Fruit fly (Drosophila melanogaster) whole organism, embryonic: ENCODE data around the gene Smvt.

Experiments used
- Aef1 ChIP-seq: fragments of 200-800 bp; sonication (Bioruptor generic); IDR thresholded peaks from 3 replicates; pipeline ENCODE4 v1.3.6; 2022; ENCODE audit warnings: missing biosample characterization, missing genetic modification characterization
- B-H2 ChIP-seq: fragments of 200-800 bp; sonication (Bioruptor generic); optimal IDR thresholded peaks from 2 replicates; lab custom pipeline; 2018; ENCODE audit warnings: missing biosample characterization, mild to moderate bottlenecking, missing genetic modification characterization
- Bdp1 ChIP-seq: fragments of 200-800 bp; sonication (Bioruptor generic); optimal IDR thresholded peaks from 3 replicates; lab custom pipeline; 2016; ENCODE audit warnings: missing biosample characterization, missing genetic modification characterization
- CG10366 ChIP-seq: fragments of 200-800 bp; sonication (Bioruptor generic); IDR thresholded peaks from 2 replicates; pipeline ENCODE4 v1.3.6; 2022; ENCODE audit warnings: missing biosample characterization, missing genetic modification characterization
- CG10654 ChIP-seq: fragments of 200-800 bp; sonication (Bioruptor generic); optimal IDR thresholded peaks from 2 replicates; lab custom pipeline; 2016; ENCODE audit warnings: missing biosample characterization, missing genetic modification characterization
- CG11398 ChIP-seq: fragments of 200-800 bp; sonication (Bioruptor generic); optimal IDR thresholded peaks from 2 replicates; lab custom pipeline; 2016; ENCODE audit warnings: missing biosample characterization, missing genetic modification characterization
- CG12236 ChIP-seq: fragments of 200-800 bp; sonication (Bioruptor generic); optimal IDR thresholded peaks from 2 replicates; lab custom pipeline; 2016; ENCODE audit warnings: missing biosample characterization, missing genetic modification characterization
- CG1792 ChIP-seq: fragments of 200-800 bp; sonication (Bioruptor generic); optimal IDR thresholded peaks from 2 replicates; lab custom pipeline; 2016; ENCODE audit warnings: missing biosample characterization, missing genetic modification characterization
- CG2875 ChIP-seq: fragments of 200-800 bp; sonication (Bioruptor generic); optimal IDR thresholded peaks from 2 replicates; lab custom pipeline; 2017; ENCODE audit warnings: missing biosample characterization, mild to moderate bottlenecking, missing genetic modification characterization, missing genetic modification reagents
- CG31224 ChIP-seq: fragments of 200-800 bp; sonication (Bioruptor generic); IDR thresholded peaks from 2 replicates; pipeline ENCODE4 v1.3.6; 2022; ENCODE audit warnings: missing biosample characterization, missing genetic modification characterization
- CG4730 ChIP-seq: fragments of 200-800 bp; sonication (Bioruptor generic); IDR thresholded peaks from 2 replicates; pipeline ENCODE4 v1.3.6; 2022; ENCODE audit warnings: missing biosample characterization, missing genetic modification characterization
- CG4854 ChIP-seq: fragments of 200-800 bp; sonication (Bioruptor generic); optimal IDR thresholded peaks from 2 replicates; lab custom pipeline; 2016; ENCODE audit warnings: missing biosample characterization, missing genetic modification characterization, inconsistent platforms
- CG7928 ChIP-seq: fragments of 200-800 bp; sonication (Bioruptor generic); optimal IDR thresholded peaks from 2 replicates; lab custom pipeline; 2017; ENCODE audit warnings: missing biosample characterization, mild to moderate bottlenecking, missing genetic modification characterization
- CG8944 ChIP-seq: fragments of 200-800 bp; sonication (Bioruptor generic); optimal IDR thresholded peaks from 3 replicates; lab custom pipeline; 2016; ENCODE audit warnings: missing biosample characterization, missing genetic modification characterization
- CG9727 ChIP-seq: fragments of 200-800 bp; sonication (Bioruptor generic); optimal IDR thresholded peaks from 3 replicates; lab custom pipeline; 2017; ENCODE audit warnings: missing biosample characterization, mild to moderate bottlenecking, missing genetic modification characterization
- CG9797 ChIP-seq: fragments of 200-800 bp; sonication (Bioruptor generic); optimal IDR thresholded peaks from 3 replicates; lab custom pipeline; 2018; ENCODE audit warnings: missing biosample characterization, mild to moderate bottlenecking, missing genetic modification characterization
- Dll ChIP-seq: fragments of 200-800 bp; sonication (Bioruptor generic); IDR thresholded peaks from 4 replicates; pipeline ENCODE4 v1.3.6; 2022; ENCODE audit warnings: missing biosample characterization, missing genetic modification characterization; ENCODE audit not compliant: partially characterized antibody
- Ets97D ChIP-seq: fragments of 200-800 bp; sonication (Bioruptor generic); optimal IDR thresholded peaks from 3 replicates; lab custom pipeline; 2016; ENCODE audit warnings: missing biosample characterization, missing genetic modification characterization
- Gug ChIP-seq: fragments of 200-800 bp; sonication (Bioruptor generic); IDR thresholded peaks from 4 replicates; pipeline ENCODE4 v1.3.6; 2022; ENCODE audit warnings: missing biosample characterization, missing genetic modification characterization
- H2.0 ChIP-seq: fragments of 200-800 bp; sonication (Bioruptor generic); IDR thresholded peaks from 2 replicates; pipeline ENCODE4 v1.3.6; 2022; ENCODE audit warnings: missing biosample characterization, missing genetic modification characterization
- Hmx ChIP-seq: fragments of 200-800 bp; sonication (Bioruptor generic); optimal IDR thresholded peaks from 2 replicates; lab custom pipeline; 2016; ENCODE audit warnings: missing biosample characterization, missing genetic modification characterization
- Hr78 ChIP-seq, 2 experiments: fragments of 200-800 bp in 1 of 2; fragments of >200 bp in 1 of 2; sonication (Bioruptor generic) in 1 of 2; optimal IDR thresholded peaks; 2 replicates each; lab custom pipeline; 2017 to 2019; ENCODE audit warnings: missing biosample characterization in 2 of 2, missing genetic modification characterization in 2 of 2, mild to moderate bottlenecking in 1 of 2, moderate library complexity in 1 of 2
- MTF-1 ChIP-seq: fragments of 200-800 bp; sonication (Bioruptor generic); optimal IDR thresholded peaks from 2 replicates; lab custom pipeline; 2018; ENCODE audit warnings: missing biosample characterization, mild to moderate bottlenecking, missing genetic modification characterization, borderline replicate concordance
- Mes4 ChIP-seq: fragments of 200-800 bp; sonication (Bioruptor generic); optimal IDR thresholded peaks from 2 replicates; lab custom pipeline; 2016; ENCODE audit warnings: missing biosample characterization, missing genetic modification characterization
- NC2α ChIP-seq: fragments of 200-800 bp; sonication (Bioruptor generic); optimal IDR thresholded peaks from 2 replicates; lab custom pipeline; 2016; ENCODE audit warnings: missing biosample characterization, missing genetic modification characterization
- Oli ChIP-seq: fragments of 200-800 bp; sonication (Bioruptor generic); optimal IDR thresholded peaks from 2 replicates; lab custom pipeline; 2018; ENCODE audit warnings: missing biosample characterization, mild to moderate bottlenecking, missing genetic modification characterization, moderate library complexity
- Tbp ChIP-seq: fragments of >200 bp; optimal IDR thresholded peaks from 2 replicates; lab custom pipeline; 2018; ENCODE audit warnings: missing biosample characterization, missing genetic modification characterization
- ara ChIP-seq: fragments of 200-800 bp; sonication (Bioruptor generic); IDR thresholded peaks from 2 replicates; pipeline ENCODE4 v1.3.6; 2022; ENCODE audit warnings: missing biosample characterization, missing genetic modification characterization
- az2 ChIP-seq: fragments of 200-800 bp; sonication (Bioruptor generic); optimal IDR thresholded peaks from 3 replicates; lab custom pipeline; 2016; ENCODE audit warnings: missing biosample characterization, missing genetic modification characterization
- cas ChIP-seq: fragments of 200-800 bp; sonication (Bioruptor generic); IDR thresholded peaks from 2 replicates; pipeline ENCODE4 v1.3.6; 2022; ENCODE audit warnings: missing biosample characterization, missing genetic modification characterization
- cato ChIP-seq: fragments of 200-800 bp; sonication (Bioruptor generic); optimal IDR thresholded peaks from 2 replicates; lab custom pipeline; 2016; ENCODE audit warnings: missing biosample characterization, missing genetic modification characterization, borderline replicate concordance
- chn ChIP-seq: fragments of 200-800 bp; sonication (Bioruptor generic); optimal IDR thresholded peaks from 2 replicates; lab custom pipeline; 2016; ENCODE audit warnings: missing biosample characterization, missing genetic modification characterization
- crol ChIP-seq: fragments of 200-800 bp; sonication (Bioruptor generic); IDR thresholded peaks from 2 replicates; pipeline ENCODE4 v1.3.6; 2022; ENCODE audit warnings: missing biosample characterization, missing genetic modification characterization
- ems ChIP-seq: fragments of 200-800 bp; sonication (Bioruptor generic); optimal IDR thresholded peaks from 3 replicates; lab custom pipeline; 2016; ENCODE audit warnings: missing biosample characterization, missing genetic modification characterization
- en ChIP-seq: fragments of 200-800 bp; sonication (Bioruptor generic); optimal IDR thresholded peaks from 2 replicates; lab custom pipeline; 2016; ENCODE audit warnings: missing biosample characterization, missing genetic modification characterization
- ewg ChIP-seq: fragments of 200-800 bp; sonication (Bioruptor generic); optimal IDR thresholded peaks from 3 replicates; lab custom pipeline; 2017; ENCODE audit warnings: mild to moderate bottlenecking, missing biosample characterization, missing genetic modification reagents, missing genetic modification characterization
- eyg ChIP-seq: fragments of 200-800 bp; sonication (Bioruptor generic); optimal IDR thresholded peaks from 3 replicates; lab custom pipeline; 2016; ENCODE audit warnings: missing biosample characterization, missing genetic modification characterization
- fd102C ChIP-seq: fragments of 200-800 bp; sonication (Bioruptor generic); optimal IDR thresholded peaks from 2 replicates; lab custom pipeline; 2018; ENCODE audit warnings: missing biosample characterization, mild to moderate bottlenecking, missing genetic modification characterization, moderate library complexity
- otp ChIP-seq: fragments of 200-800 bp; sonication (Bioruptor generic); IDR thresholded peaks from 3 replicates; pipeline ENCODE4, ENCODE4 v1.3.6; 2022; ENCODE audit warnings: missing biosample characterization, missing genetic modification characterization
- peb ChIP-seq: fragments of 200-800 bp; sonication (Bioruptor generic); IDR thresholded peaks from 2 replicates; pipeline ENCODE4 v1.3.6; 2022; ENCODE audit warnings: missing biosample characterization, missing genetic modification characterization
- salm ChIP-seq: fragments of 200-800 bp; sonication (Bioruptor generic); optimal IDR thresholded peaks from 2 replicates; lab custom pipeline; 2018; ENCODE audit warnings: missing biosample characterization, mild to moderate bottlenecking, missing genetic modification characterization
- scrt ChIP-seq: fragments of 200-800 bp; sonication (Bioruptor generic); optimal IDR thresholded peaks from 2 replicates; lab custom pipeline; 2018; ENCODE audit warnings: missing biosample characterization, mild to moderate bottlenecking, missing genetic modification characterization, moderate library complexity
- sisA ChIP-seq: fragments of 200-800 bp; sonication (Bioruptor generic); IDR thresholded peaks from 2 replicates; pipeline ENCODE4 v1.3.6; 2022; ENCODE audit warnings: missing biosample characterization, missing genetic modification characterization
- sob ChIP-seq: fragments of 200-800 bp; sonication (Bioruptor generic); IDR thresholded peaks from 2 replicates; pipeline ENCODE4 v1.3.6; 2022; ENCODE audit warnings: missing biosample characterization, missing genetic modification characterization
- stc ChIP-seq: fragments of 200-800 bp; sonication (Bioruptor generic); IDR thresholded peaks from 2 replicates; pipeline ENCODE4 v1.3.6; 2022; ENCODE audit warnings: missing biosample characterization, missing genetic modification characterization
- stwl ChIP-seq: fragments of 200-800 bp; sonication (Bioruptor generic); optimal IDR thresholded peaks from 3 replicates; lab custom pipeline; 2018; ENCODE audit warnings: missing biosample characterization, mild to moderate bottlenecking, missing genetic modification characterization, moderate library complexity
- vnd ChIP-seq: fragments of 200-800 bp; sonication (Bioruptor generic); IDR thresholded peaks from 3 replicates; pipeline ENCODE4 v1.3.6; 2022; ENCODE audit warnings: missing biosample characterization, missing genetic modification characterization; ENCODE audit not compliant: partially characterized antibody
- wek ChIP-seq: fragments of 200-800 bp; sonication (Bioruptor generic); optimal IDR thresholded peaks from 3 replicates; lab custom pipeline; 2018; ENCODE audit warnings: missing biosample characterization, mild to moderate bottlenecking, missing genetic modification characterization, moderate library complexity
- zen ChIP-seq: fragments of 200-800 bp; sonication (Bioruptor generic); optimal IDR thresholded peaks from 3 replicates; lab custom pipeline; 2018; ENCODE audit warnings: missing biosample characterization, mild to moderate bottlenecking, missing genetic modification characterization, moderate library complexity

The Smvt gene

DNA sequence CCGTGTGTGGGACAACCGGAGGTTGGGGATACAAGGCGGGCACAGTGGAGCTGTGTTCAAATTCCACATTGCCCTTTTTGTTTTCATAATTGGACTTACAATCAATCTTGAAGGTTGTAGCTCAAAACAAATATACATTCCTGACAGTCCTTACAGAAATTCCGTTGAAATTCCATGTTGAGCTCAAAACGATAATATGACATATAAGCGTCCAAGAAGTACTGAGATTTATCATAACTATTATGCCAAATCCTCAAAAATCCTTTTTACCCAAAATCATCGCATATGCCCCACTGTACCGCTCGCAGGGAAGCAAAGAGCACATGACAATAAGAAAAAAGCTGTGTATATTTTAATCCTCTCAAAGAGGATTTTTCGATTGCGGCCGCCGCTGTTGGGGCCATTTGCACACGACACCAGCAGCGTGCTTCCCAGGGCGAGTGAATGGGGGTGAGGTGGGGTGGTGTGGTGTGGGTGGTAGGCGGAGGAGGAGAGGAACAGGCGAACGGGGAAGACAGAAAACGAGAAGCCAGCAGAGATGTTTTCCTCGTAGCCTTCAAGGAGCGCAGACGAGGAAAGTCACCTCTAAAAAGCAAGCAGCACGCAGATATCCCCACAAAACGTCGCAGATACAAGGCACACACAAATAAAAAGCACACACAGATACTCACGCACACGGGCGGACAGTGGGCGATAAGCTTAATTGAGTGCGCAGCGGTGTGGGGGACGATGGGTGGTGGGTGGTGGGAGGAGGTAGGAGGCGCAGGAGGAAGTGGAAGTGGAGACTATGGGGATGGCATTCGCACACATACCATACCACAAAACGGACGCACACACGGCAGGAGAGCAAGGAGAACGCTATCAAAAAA, 43.8 kb downstream of the Smvt start (continued):
- TF ChIP-seq en = no peak
- TF ChIP-seq vnd = no peak
- no peak for TF ChIP-seq peb (GFP tag; lab: Robert Waterston, UW)
- TF ChIP-seq CG7928 (GFP tag; lab: Kevin White, UChicago) = no peak
- TF ChIP-seq otp (GFP tag; lab: Robert Waterston, UW) = no peak
- TF ChIP-seq CG2875 = peak; percentile 36
- TF ChIP-seq H2.0 = peak; percentile 46
- no peak for TF ChIP-seq NC2α (GFP tag; lab: Kevin White, UChicago)
- 0 out of 2 replicates have a peak, but pooled peaks have one; percentile 42 for TF ChIP-seq CG31224
- TF ChIP-seq crol = peak; percentile 82
- TF ChIP-seq CG4854 (GFP tag; lab: Kevin White, UChicago) = no peak
- TF ChIP-seq ara (GFP tag; lab: Robert Waterston, UW) = peak; percentile 29; the same call in 1 of the 2 replicates
- TF ChIP-seq Aef1 (GFP tag; lab: Robert Waterston, UW) = peak; percentile 61
- peak; percentile 18 for TF ChIP-seq eyg
- no peak for TF ChIP-seq Dll
- TF ChIP-seq Gug (GFP tag; lab: Robert Waterston, UW) = peak; percentile 52; the same call in 2 of the 4 replicates
- TF ChIP-seq ewg (GFP tag; lab: Kevin White, UChicago) = peak; percentile 39
- TF ChIP-seq Tbp = no peak
- peak; percentile 5 for TF ChIP-seq chn
- peak; percentile 15 for TF ChIP-seq Bdp1 (GFP tag; lab: Kevin White, UChicago)
- TF ChIP-seq Ets97D (GFP tag; lab: Kevin White, UChicago) = no peak
- no peak for TF ChIP-seq sob (GFP tag; lab: Robert Waterston, UW)
- peak; percentile 19; the same call in 1 of the 2 replicates for TF ChIP-seq sisA
- TF ChIP-seq Mes4 = peak; percentile 58
- TF ChIP-seq stc (GFP tag; lab: Robert Waterston, UW) = peak; percentile 50; the same call in 1 of the 2 replicates
- peak; percentile 67 for TF ChIP-seq CG9727
- peak; percentile 2 for TF ChIP-seq salm (tag; lab: Kevin White, UChicago)
- TF ChIP-seq Hmx = no peak
- no peak for TF ChIP-seq CG9797 (GFP tag; lab: Kevin White, UChicago)
- no peak for TF ChIP-seq Hr78 (GFP tag; optimal IDR thresholded peaks at IDR 0.05; lab: Kevin White, UChicago)
- peak; percentile 50 for TF ChIP-seq az2
- TF ChIP-seq CG10366 (GFP tag; lab: Robert Waterston, UW) = peak; percentile 51
- no peak for TF ChIP-seq zen
- TF ChIP-seq stwl (tag; lab: Kevin White, UChicago) = no peak
- no peak for TF ChIP-seq cato (GFP tag; lab: Kevin White, UChicago)
- TF ChIP-seq wek = no peak
- TF ChIP-seq fd102C (GFP tag; lab: Kevin White, UChicago) = no peak
- TF ChIP-seq CG1792 (GFP tag; lab: Kevin White, UChicago) = peak; percentile 57
- TF ChIP-seq Oli (tag; lab: Kevin White, UChicago) = peak; percentile 74
- peak; percentile 52 for TF ChIP-seq ems (GFP tag; lab: Kevin White, UChicago)
- peak; percentile 22 for TF ChIP-seq B-H2
- TF ChIP-seq cas (GFP tag; lab: Robert Waterston, UW) = no peak
- no peak for TF ChIP-seq CG4730
- peak; percentile 27 for TF ChIP-seq CG8944 (GFP tag; lab: Kevin White, UChicago)
- peak; percentile 99 for TF ChIP-seq MTF-1 (GFP tag; lab: Kevin White, UChicago)
- TF ChIP-seq scrt (GFP tag; lab: Kevin White, UChicago) = peak; percentile 13
- peak; percentile 52 for TF ChIP-seq CG10654
- peak; percentile 44 for TF ChIP-seq CG11398 (GFP tag; lab: Kevin White, UChicago)
- no peak for TF ChIP-seq CG12236 (GFP tag; lab: Kevin White, UChicago)
